Fruit fly (Drosophila melanogaster) whole organism, pupa: ENCODE results near the gene Alg2.

Source experiments
- CG10348 ChIP-seq: fragments of 200-800 bp; sonication (Bioruptor generic); IDR thresholded peaks from 2 replicates; pipeline ENCODE4 v1.3.6; 2022; ENCODE audit warnings: missing biosample characterization, missing genetic modification characterization
- CG34367 ChIP-seq: fragments of 200-800 bp; sonication (Bioruptor generic); optimal IDR thresholded peaks from 2 replicates; lab custom pipeline; 2018; ENCODE audit warnings: missing biosample characterization, mild to moderate bottlenecking, missing genetic modification characterization
- CG8159 ChIP-seq: fragments of 200-800 bp; sonication (Bioruptor generic); optimal IDR thresholded peaks from 3 replicates; lab custom pipeline; 2018; ENCODE audit warnings: missing biosample characterization, mild to moderate bottlenecking, missing genetic modification characterization, moderate library complexity
- D1 ChIP-seq: fragments of 200-800 bp; sonication (Bioruptor generic); optimal IDR thresholded peaks from 2 replicates; lab custom pipeline; 2018; ENCODE audit warnings: missing biosample characterization, mild to moderate bottlenecking, missing genetic modification characterization, moderate library complexity
- EcR ChIP-seq: fragments of 200-800 bp; sonication (Bioruptor generic); optimal IDR thresholded peaks from 3 replicates; lab custom pipeline; 2019; ENCODE audit warnings: missing biosample characterization, missing genetic modification characterization, mild to moderate bottlenecking, moderate library complexity, missing genetic modification reagents
- Pif1A ChIP-seq: fragments of 200-800 bp; sonication (Bioruptor generic); optimal IDR thresholded peaks from 3 replicates; lab custom pipeline; 2016; ENCODE audit warnings: missing biosample characterization, missing genetic modification characterization
- gl ChIP-seq: fragments of 200-800 bp; sonication (Bioruptor generic); optimal IDR thresholded peaks from 2 replicates; lab custom pipeline; 2018; ENCODE audit warnings: missing biosample characterization, mild to moderate bottlenecking, missing genetic modification characterization

DNA sequence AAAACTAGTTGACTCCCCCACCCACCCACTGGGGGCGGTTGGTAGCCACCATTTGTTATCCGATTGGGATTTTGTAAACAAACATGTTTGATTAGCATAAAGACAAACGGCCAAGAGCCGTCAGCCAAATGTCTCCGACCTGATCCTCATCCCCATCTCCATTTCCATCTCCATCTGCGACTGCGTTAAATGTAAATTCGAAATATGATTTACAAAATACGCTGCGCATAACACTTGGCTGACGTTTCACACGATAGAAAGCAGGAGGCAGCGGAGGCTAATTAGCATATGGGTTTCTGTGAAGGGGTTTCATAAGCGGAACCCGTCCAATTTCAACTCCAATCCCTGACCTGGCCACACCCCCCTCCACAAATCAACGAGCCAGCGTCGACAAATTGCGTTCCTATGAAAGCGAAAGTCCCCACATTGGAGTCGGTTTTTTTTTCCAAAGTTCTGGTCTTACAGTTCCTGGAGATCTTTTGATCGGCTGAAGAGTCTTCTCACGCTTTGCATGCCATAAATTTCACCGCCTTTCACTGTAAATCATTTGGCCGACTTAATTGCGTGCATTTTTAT is 35.5 kb upstream of the Alg2 start:
- no peak for TF ChIP-seq CG8159
- TF ChIP-seq D1 (tag; lab: Kevin White, UChicago) = no peak
- no peak for TF ChIP-seq Pif1A
- TF ChIP-seq CG34367 (tag; lab: Kevin White, UChicago) = no peak
- TF ChIP-seq CG10348 (GFP tag; lab: Robert Waterston, UW) = no peak
- TF ChIP-seq EcR (GFP tag; lab: Kevin White, UChicago) = no peak
- no peak for TF ChIP-seq gl
